Worm (Caenorhabditis elegans) whole organism, L2 larva: Measurements from ENCODE around the gene W02D7.4.

Source experiments
- R02D3.7 ChIP-seq: fragments of 150-350 bp; optimal IDR thresholded peaks from 2 replicates; lab custom pipeline; 2014; ENCODE audit warnings: missing biosample characterization, missing genetic modification characterization
- aly-2 ChIP-seq: fragments of 150-350 bp; optimal IDR thresholded peaks from 2 replicates; lab custom pipeline; 2014; ENCODE audit warnings: missing biosample characterization, missing genetic modification characterization
- ama-1 ChIP-seq: fragments of 150-350 bp; optimal IDR thresholded peaks from 2 replicates; lab custom pipeline; 2018; ENCODE audit warnings: inconsistent platforms
- ceh-82 ChIP-seq: fragments of 150-350 bp; optimal IDR thresholded peaks from 2 replicates; lab custom pipeline; 2014; ENCODE audit warnings: missing biosample characterization, missing genetic modification characterization
- egl-27 ChIP-seq: sonication (generic microtip); optimal IDR thresholded peaks from 3 replicates; lab custom pipeline; 2017; ENCODE audit warnings: missing biosample characterization, missing genetic modification reagents, missing genetic modification characterization
- fos-1 ChIP-seq: fragments of 150-350 bp; optimal IDR thresholded peaks from 2 replicates; lab custom pipeline; 2014; ENCODE audit warnings: missing biosample characterization, missing genetic modification characterization
- lin-39 ChIP-seq: fragments of 150-350 bp; optimal IDR thresholded peaks from 2 replicates; lab custom pipeline; 2014; ENCODE audit warnings: missing biosample characterization, missing genetic modification reagents, missing genetic modification characterization
- nhr-11 ChIP-seq: fragments of 150-350 bp; optimal IDR thresholded peaks from 2 replicates; lab custom pipeline; 2014; ENCODE audit warnings: missing biosample characterization, missing genetic modification characterization
- nhr-77 ChIP-seq: fragments of 150-350 bp; optimal IDR thresholded peaks from 2 replicates; lab custom pipeline; 2014; ENCODE audit warnings: missing biosample characterization, missing genetic modification characterization
- unc-55 ChIP-seq: fragments of 150-350 bp; sonication (generic microtip); optimal IDR thresholded peaks from 3 replicates; lab custom pipeline; 2014; ENCODE audit warnings: missing biosample characterization, missing genetic modification reagents, missing genetic modification characterization
- ztf-1 ChIP-seq: fragments of 200-800 bp; sonication (Bioruptor generic); conservative IDR thresholded peaks from 2 replicates; pipeline ENCODE4 v1.3.6; 2022; ENCODE audit warnings: missing genetic modification characterization, missing compliant biosample characterization
- ztf-11 ChIP-seq: sonication (generic microtip); optimal IDR thresholded peaks from 2 replicates; lab custom pipeline; 2017; ENCODE audit warnings: missing biosample characterization, missing genetic modification characterization

ce11 chrV:8278830-8279229 lies 18.6 kb downstream of the W02D7.4 start, which contains the start of gene str-136:
- no peak for TF ChIP-seq fos-1 (tag; lab: Kevin White, UChicago)
- no peak for TF ChIP-seq ama-1 (lab: Kevin White, UChicago)
- no peak for TF ChIP-seq nhr-11 (tag; lab: Kevin White, UChicago)
- no peak for TF ChIP-seq ceh-82 (tag; lab: Kevin White, UChicago)
- TF ChIP-seq ztf-11 (tag; lab: Kevin White, UChicago): no peak
- TF ChIP-seq lin-39 (tag; lab: Kevin White, UChicago): no peak
- TF ChIP-seq R02D3.7 (tag; lab: Kevin White, UChicago): no peak
- TF ChIP-seq unc-55: no peak
- TF ChIP-seq egl-27 (tag; lab: Kevin White, UChicago): no peak
- no peak for TF ChIP-seq ztf-1 (GFP tag; lab: Robert Waterston, UW)
- no peak for TF ChIP-seq aly-2 (tag; lab: Kevin White, UChicago)
- TF ChIP-seq nhr-77: no peak
